Worm (Caenorhabditis elegans) whole organism, L4 larva: ENCODE results near the gene B0222.11.

Experiments used
- mdl-1 ChIP-seq, 2 experiments: fragments of 150-350 bp in 1 of 2; sonication (generic microtip) in 1 of 2; optimal IDR thresholded peaks; 2 replicates each; lab custom pipeline; 2014 to 2017; ENCODE audit warnings: missing biosample characterization in 2 of 2, missing genetic modification characterization in 2 of 2
- mdt-29 ChIP-seq: fragments of 200-800 bp; sonication (Bioruptor generic); IDR thresholded peaks from 2 replicates; pipeline ENCODE4 v1.3.6; 2022; ENCODE audit warnings: missing genetic modification reagents, missing genetic modification characterization, missing compliant biosample characterization
- nhr-237 ChIP-seq: sonication (generic microtip); optimal IDR thresholded peaks from 2 replicates; lab custom pipeline; 2017; ENCODE audit warnings: missing biosample characterization, missing genetic modification characterization
- nhr-76 ChIP-seq: fragments of 150-350 bp; optimal IDR thresholded peaks from 2 replicates; lab custom pipeline; 2014; ENCODE audit warnings: missing biosample characterization, missing genetic modification characterization
- pqm-1 ChIP-seq: sonication (generic microtip); optimal IDR thresholded peaks from 2 replicates; lab custom pipeline; 2017; ENCODE audit warnings: missing biosample characterization, missing genetic modification characterization
- snpc-4 ChIP-seq: fragments of 150-350 bp; optimal IDR thresholded peaks from 2 replicates; lab custom pipeline; 2014; ENCODE audit warnings: missing biosample characterization, missing genetic modification characterization
- unc-130 ChIP-seq: sonication (generic microtip); optimal IDR thresholded peaks from 2 replicates; lab custom pipeline; 2016; ENCODE audit warnings: missing genetic modification reagents, missing genetic modification characterization, missing compliant biosample characterization

DNA sequence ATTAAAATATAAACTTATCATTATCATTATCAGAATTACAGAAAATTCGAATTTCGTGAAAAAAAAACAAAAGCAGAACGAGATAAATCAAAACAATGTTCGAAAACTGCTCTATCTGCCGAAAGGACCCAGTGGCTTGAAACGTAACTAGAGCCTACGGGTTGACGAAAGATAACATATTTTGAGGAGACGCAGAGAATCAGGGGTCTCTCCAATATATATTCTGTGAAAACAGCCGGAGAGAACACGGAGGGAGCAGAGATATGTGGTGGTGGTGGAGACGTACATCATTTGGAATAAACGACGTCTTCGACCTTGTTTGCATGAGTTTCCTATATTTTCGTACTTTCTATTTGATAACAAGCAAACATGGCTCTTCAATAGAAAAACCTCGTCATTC lies 40.9 kb upstream of the B0222.11 start:
- TF ChIP-seq snpc-4 (tag; lab: Kevin White, UChicago) (no peak), mdl-1 (tag; optimal IDR thresholded peaks at IDR 0.05; lab: Kevin White, UChicago) (no peak), unc-130 (GFP tag; lab: Kevin White, UChicago) (no peak), pqm-1 (no peak), mdt-29 (GFP tag; lab: Robert Waterston, UW) (no peak), nhr-76 (tag; lab: Kevin White, UChicago) (no peak), nhr-237 (tag; lab: Kevin White, UChicago) (no peak)
